Worm (Caenorhabditis elegans): ENCODE results near the gene F15D4.4.

ce11 chrII:13239593-13239992 lies 3.3 kb downstream of the F15D4.4 start:
- TF ChIP-seq nhr-28 (tag; optimal IDR thresholded peaks at IDR 0.05): no peak
- TF ChIP-seq ztf-11 (tag; optimal IDR thresholded peaks at IDR 0.05): no peak
- TF ChIP-seq mep-1 (tag; optimal IDR thresholded peaks at IDR 0.05): no peak
- no peak for TF ChIP-seq blmp-1 (tag; optimal IDR thresholded peaks at IDR 0.05)
- TF ChIP-seq snpc-4 (tag; optimal IDR thresholded peaks at IDR 0.05): no peak
- TF ChIP-seq nhr-2 (tag; optimal IDR thresholded peaks at IDR 0.05): no peak
- TF ChIP-seq unc-39 (tag; optimal IDR thresholded peaks at IDR 0.05): no peak
- no peak for TF ChIP-seq lin-13 (tag; optimal IDR thresholded peaks at IDR 0.05)
- TF ChIP-seq sem-2 (GFP tag; optimal IDR thresholded peaks at IDR 0.05): no peak
- no peak for TF ChIP-seq nhr-12 (tag; optimal IDR thresholded peaks at IDR 0.05)
